Fruit fly (Drosophila melanogaster) whole organism, adult: ENCODE measurements around the gene CG34130.

Source experiments
- CG14711 ChIP-seq: fragments of 200-800 bp; sonication (Bioruptor generic); optimal IDR thresholded peaks from 2 replicates; lab custom pipeline; 2018; ENCODE audit warnings: missing biosample characterization, mild to moderate bottlenecking, missing genetic modification characterization, moderate library complexity
- CG1620 ChIP-seq: fragments of 200-800 bp; sonication (Bioruptor generic); optimal IDR thresholded peaks from 2 replicates; lab custom pipeline; 2016; ENCODE audit warnings: missing biosample characterization, missing genetic modification characterization
- Crg-1 ChIP-seq: fragments of 200-800 bp; sonication (Bioruptor generic); optimal IDR thresholded peaks from 2 replicates; lab custom pipeline; 2016; ENCODE audit warnings: missing biosample characterization, missing genetic modification characterization
- bab1 ChIP-seq: fragments of 200-800 bp; sonication (Bioruptor generic); optimal IDR thresholded peaks from 3 replicates; lab custom pipeline; 2019; ENCODE audit warnings: missing biosample characterization, mild to moderate bottlenecking, missing genetic modification characterization, moderate library complexity
- cic ChIP-seq: fragments of 200-800 bp; sonication (Bioruptor generic); optimal IDR thresholded peaks from 2 replicates; lab custom pipeline; 2017; ENCODE audit warnings: missing biosample characterization, mild to moderate bottlenecking, missing genetic modification characterization, moderate library complexity
- ovo ChIP-seq: fragments of 200-800 bp; sonication (Bioruptor generic); optimal IDR thresholded peaks from 2 replicates; lab custom pipeline; 2016; ENCODE audit warnings: missing biosample characterization, missing genetic modification characterization
- pad ChIP-seq: fragments of 200-800 bp; sonication (Bioruptor generic); optimal IDR thresholded peaks from 3 replicates; lab custom pipeline; 2017; ENCODE audit warnings: missing biosample characterization, missing genetic modification characterization, mild to moderate bottlenecking, moderate library complexity, missing genetic modification reagents
- tj ChIP-seq: fragments of 200-800 bp; sonication (Bioruptor generic); optimal IDR thresholded peaks from 3 replicates; lab custom pipeline; 2017; ENCODE audit warnings: missing biosample characterization, mild to moderate bottlenecking, missing genetic modification characterization, moderate library complexity

DNA sequence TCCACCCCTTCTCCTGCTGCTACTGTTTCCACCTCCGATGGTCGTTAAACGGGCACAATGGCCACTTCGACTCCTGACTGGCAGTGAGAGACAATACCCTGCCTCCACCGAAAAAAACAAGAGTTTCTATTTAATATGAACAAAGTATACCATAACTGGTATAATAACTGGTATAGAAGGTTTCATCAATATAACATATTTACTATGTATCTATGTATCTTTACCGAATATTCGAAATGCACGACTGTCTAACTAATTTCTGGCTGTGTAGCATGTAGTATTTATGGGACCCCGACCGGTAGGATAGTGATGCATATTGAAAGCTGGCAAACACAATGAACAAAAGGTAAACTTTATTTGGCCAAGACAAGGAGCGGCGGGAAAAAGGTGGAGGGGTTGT lies 7.8 kb downstream of the CG34130 start:
- TF ChIP-seq Crg-1 (no peak), bab1 (GFP tag; lab: Kevin White, UChicago) (no peak), tj (GFP tag; lab: Kevin White, UChicago) (no peak), CG1620 (GFP tag; lab: Kevin White, UChicago) (no peak), pad (GFP tag; lab: Kevin White, UChicago) (no peak), cic (GFP tag; lab: Kevin White, UChicago) (no peak), CG14711 (tag; lab: Kevin White, UChicago) (no peak), ovo (GFP tag; lab: Kevin White, UChicago) (no peak)
